Worm (Caenorhabditis elegans) whole organism, mixed stage, embryonic: Measurements from ENCODE around the gene lsm-7.

ENCODE experiments used
- M03D4.4 ChIP-seq: sonication (generic microtip); optimal IDR thresholded peaks from 2 replicates; lab custom pipeline; 2017; ENCODE audit warnings: mild to moderate bottlenecking, missing genetic modification characterization, missing compliant biosample characterization
- bed-3 ChIP-seq: fragments of 200-800 bp; sonication (Bioruptor generic); optimal IDR thresholded peaks from 3 replicates; lab custom pipeline; 2018; ENCODE audit warnings: mild to moderate bottlenecking, missing genetic modification characterization, moderate library complexity, missing compliant biosample characterization
- blmp-1 ChIP-seq: fragments of 150-350 bp; optimal IDR thresholded peaks from 2 replicates; lab custom pipeline; 2014; ENCODE audit warnings: missing biosample characterization, missing genetic modification characterization
- ceh-39 ChIP-seq: fragments of 150-350 bp; optimal IDR thresholded peaks from 2 replicates; lab custom pipeline; 2014; ENCODE audit warnings: missing biosample characterization, missing genetic modification characterization
- ceh-83 ChIP-seq: fragments of 200-800 bp; sonication (Bioruptor generic); optimal IDR thresholded peaks from 2 replicates; lab custom pipeline; 2018; ENCODE audit warnings: mild to moderate bottlenecking, missing genetic modification characterization, missing compliant biosample characterization
- ces-1 ChIP-seq: fragments of 150-350 bp; optimal IDR thresholded peaks from 2 replicates; lab custom pipeline; 2014; ENCODE audit warnings: missing biosample characterization, missing genetic modification reagents, missing genetic modification characterization
- cnd-1 ChIP-seq: fragments of 200-800 bp; sonication (Bioruptor generic); optimal IDR thresholded peaks from 2 replicates; lab custom pipeline; 2018; ENCODE audit warnings: mild to moderate bottlenecking, missing genetic modification characterization, missing compliant biosample characterization
- drap-1 ChIP-seq: fragments of 200-800 bp; sonication (Bioruptor generic); optimal IDR thresholded peaks from 3 replicates; lab custom pipeline; 2018; ENCODE audit warnings: mild to moderate bottlenecking, missing genetic modification characterization, missing compliant biosample characterization
- elt-1 ChIP-seq: sonication (generic microtip); optimal IDR thresholded peaks from 2 replicates; lab custom pipeline; 2017; ENCODE audit warnings: missing genetic modification characterization, mild to moderate bottlenecking, missing compliant biosample characterization, antibody characterized with exemption, moderate library complexity, borderline replicate concordance; ENCODE audit not compliant: insufficient read depth
- elt-3 ChIP-seq: fragments of 150-350 bp; optimal IDR thresholded peaks from 2 replicates; lab custom pipeline; 2014; ENCODE audit warnings: missing biosample characterization, missing genetic modification characterization
- flh-1 ChIP-seq: fragments of 200-800 bp; sonication (Bioruptor generic); optimal IDR thresholded peaks from 2 replicates; lab custom pipeline; 2018; ENCODE audit warnings: mild to moderate bottlenecking, missing genetic modification characterization, moderate library complexity, missing compliant biosample characterization
- ham-2 ChIP-seq: fragments of 200-800 bp; sonication (Bioruptor generic); optimal IDR thresholded peaks from 2 replicates; lab custom pipeline; 2018; ENCODE audit warnings: mild to moderate bottlenecking, missing genetic modification characterization, missing compliant biosample characterization
- hlh-1 ChIP-seq: fragments of 150-350 bp; optimal IDR thresholded peaks from 2 replicates; lab custom pipeline; 2014; ENCODE audit warnings: missing biosample characterization, missing genetic modification reagents, missing genetic modification characterization
- lin-13 ChIP-seq: fragments of 150-350 bp; optimal IDR thresholded peaks from 2 replicates; lab custom pipeline; 2014; ENCODE audit warnings: missing biosample characterization, missing genetic modification characterization
- lin-32 ChIP-seq: fragments of 200-800 bp; sonication (Bioruptor generic); optimal IDR thresholded peaks from 2 replicates; lab custom pipeline; 2018; ENCODE audit warnings: mild to moderate bottlenecking, missing genetic modification characterization, missing compliant biosample characterization
- lsy-2 ChIP-seq: fragments of 150-350 bp; optimal IDR thresholded peaks from 2 replicates; lab custom pipeline; 2014; ENCODE audit warnings: missing biosample characterization, missing genetic modification characterization
- mab-5 ChIP-seq: fragments of 150-350 bp; optimal IDR thresholded peaks from 2 replicates; lab custom pipeline; 2014; ENCODE audit warnings: missing biosample characterization, missing genetic modification characterization
- mep-1 ChIP-seq: fragments of 150-350 bp; optimal IDR thresholded peaks from 2 replicates; lab custom pipeline; 2017; ENCODE audit warnings: missing biosample characterization, missing genetic modification reagents, missing genetic modification characterization, inconsistent platforms
- mls-2 ChIP-seq: sonication (generic microtip); optimal IDR thresholded peaks from 2 replicates; lab custom pipeline; 2016; ENCODE audit warnings: mild to moderate bottlenecking, missing genetic modification characterization, moderate library complexity, missing compliant biosample characterization
- nhr-2 ChIP-seq: fragments of 150-350 bp; optimal IDR thresholded peaks from 2 replicates; lab custom pipeline; 2014; ENCODE audit warnings: missing biosample characterization, missing genetic modification characterization
- nhr-237 ChIP-seq: fragments of 150-350 bp; optimal IDR thresholded peaks from 2 replicates; lab custom pipeline; 2014; ENCODE audit warnings: missing biosample characterization, missing genetic modification characterization
- nhr-28 ChIP-seq: fragments of 150-350 bp; optimal IDR thresholded peaks from 2 replicates; lab custom pipeline; 2014; ENCODE audit warnings: missing biosample characterization, missing genetic modification characterization
- nhr-76 ChIP-seq: sonication (generic microtip); optimal IDR thresholded peaks from 2 replicates; lab custom pipeline; 2017; ENCODE audit warnings: missing biosample characterization, missing genetic modification characterization
- pha-4 ChIP-seq: fragments of 150-350 bp; optimal IDR thresholded peaks from 2 replicates; lab custom pipeline; 2018; ENCODE audit warnings: missing biosample characterization, missing genetic modification reagents, missing genetic modification characterization
- sem-2 ChIP-seq: fragments of 200-800 bp; sonication (Bioruptor generic); optimal IDR thresholded peaks from 2 replicates; lab custom pipeline; 2018; ENCODE audit warnings: mild to moderate bottlenecking, missing genetic modification characterization, missing compliant biosample characterization
- sptf-1 ChIP-seq: sonication (generic microtip); optimal IDR thresholded peaks from 2 replicates; lab custom pipeline; 2017; ENCODE audit warnings: mild to moderate bottlenecking, missing genetic modification characterization, moderate library complexity, missing compliant biosample characterization
- tbx-8 ChIP-seq: fragments of 200-800 bp; sonication (Bioruptor generic); optimal IDR thresholded peaks from 2 replicates; lab custom pipeline; 2018; ENCODE audit warnings: mild to moderate bottlenecking, missing genetic modification characterization, moderate library complexity, missing compliant biosample characterization
- unc-120 ChIP-seq: sonication (generic microtip); optimal IDR thresholded peaks from 2 replicates; lab custom pipeline; 2017; ENCODE audit warnings: missing genetic modification characterization, missing compliant biosample characterization; ENCODE audit not compliant: poor library complexity, severe bottlenecking
- unc-39 ChIP-seq: fragments of 150-350 bp; optimal IDR thresholded peaks from 2 replicates; lab custom pipeline; 2014; ENCODE audit warnings: missing biosample characterization, missing genetic modification characterization
- unc-62 ChIP-seq: fragments of 150-350 bp; optimal IDR thresholded peaks from 2 replicates; lab custom pipeline; 2014; ENCODE audit warnings: missing biosample characterization, missing genetic modification reagents, missing genetic modification characterization
- zip-8 ChIP-seq: fragments of 150-350 bp; optimal IDR thresholded peaks from 2 replicates; lab custom pipeline; 2014; ENCODE audit warnings: missing biosample characterization, missing genetic modification characterization
- ztf-11 ChIP-seq: fragments of 150-350 bp; optimal IDR thresholded peaks from 2 replicates; lab custom pipeline; 2014; ENCODE audit warnings: missing biosample characterization, missing genetic modification characterization

The lsm-7 gene

DNA sequence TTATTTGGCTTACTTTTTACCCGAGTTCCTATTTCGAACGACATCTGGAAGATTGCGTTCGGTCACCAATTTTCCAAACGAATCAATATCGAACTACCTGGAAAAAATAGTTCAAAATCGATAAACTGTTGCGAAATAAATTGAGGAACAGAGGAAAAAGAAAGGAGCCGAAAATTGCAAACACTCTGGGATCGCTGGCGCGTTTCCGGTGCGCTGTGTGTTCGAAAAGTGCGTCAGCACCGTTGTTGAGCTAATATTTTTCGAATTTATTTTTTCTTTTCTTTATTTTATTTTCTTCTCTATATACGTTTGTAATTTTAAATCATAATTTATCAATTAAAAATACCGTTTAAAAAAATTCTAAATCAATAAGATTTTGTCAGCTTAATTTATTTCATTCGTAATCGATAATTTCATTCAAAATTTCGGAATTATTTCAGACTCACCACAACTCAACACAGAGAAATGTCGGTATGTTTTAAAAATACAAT, at the start of gene lsm-7, which contains the start of gene dnc-1:
Gene lsm-7, plus strand, starts transcription at position 441 of the 491 bp plus-strand sequence.
Gene dnc-1, minus strand, starts transcription at position 142 of the 491 bp plus-strand sequence.
- no peak for TF ChIP-seq pha-4 (tag; lab: Kevin White, UChicago)
- no peak for TF ChIP-seq blmp-1 (tag; lab: Kevin White, UChicago)
- no peak for TF ChIP-seq nhr-76 (tag; lab: Kevin White, UChicago)
- no peak for TF ChIP-seq hlh-1
- peak; percentile 15 for TF ChIP-seq ceh-39 (tag; lab: Kevin White, UChicago)
- TF ChIP-seq lsy-2 (tag; lab: Kevin White, UChicago) = peak; percentile 71
- TF ChIP-seq unc-120 = peak; percentile 18
- TF ChIP-seq elt-3 (tag; lab: Kevin White, UChicago) = no peak
- TF ChIP-seq nhr-28 = no peak
- TF ChIP-seq sem-2 (GFP tag; lab: Kevin White, UChicago) = no peak
- no peak for TF ChIP-seq M03D4.4
- peak; percentile 24 for TF ChIP-seq mls-2 (tag; lab: Kevin White, UChicago)
- peak; percentile 4 for TF ChIP-seq cnd-1 (tag; lab: Kevin White, UChicago)
- no peak for TF ChIP-seq elt-1 (tag; lab: Kevin White, UChicago)
- TF ChIP-seq mep-1 (tag; lab: Kevin White, UChicago) = peak; percentile 54
- TF ChIP-seq bed-3 = no peak
- no peak for TF ChIP-seq unc-39 (tag; lab: Kevin White, UChicago)
- no peak for TF ChIP-seq nhr-237 (tag; lab: Kevin White, UChicago)
- no peak for TF ChIP-seq lin-32 (GFP tag; lab: Kevin White, UChicago)
- no peak for TF ChIP-seq ztf-11 (tag; lab: Kevin White, UChicago)

DNA sequence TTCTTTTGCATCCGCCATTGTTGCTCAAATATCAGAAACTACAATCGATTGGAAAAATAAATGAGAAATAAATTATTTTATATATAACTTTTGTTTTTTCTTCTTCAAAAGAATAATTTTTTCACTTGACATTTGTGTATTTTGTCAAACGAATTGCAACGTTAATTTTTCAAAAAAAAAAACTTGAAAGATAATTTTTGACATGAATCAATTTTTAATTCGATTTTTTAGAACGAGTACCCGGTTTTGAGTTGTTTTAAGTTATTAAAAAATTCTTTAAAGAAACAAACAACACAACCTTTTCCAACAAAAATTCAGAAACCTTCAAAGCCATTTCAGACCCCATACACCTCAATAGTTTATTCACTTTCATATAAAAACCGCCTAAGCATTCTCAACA, 49.0 kb upstream of the lsm-7 start, which contains the start of gene F13E9.5:
Gene F13E9.5, minus strand, starts transcription at position 101 of the 400 bp plus-strand sequence.
- no peak for TF ChIP-seq pha-4 (tag; lab: Kevin White, UChicago)
- TF ChIP-seq nhr-2 (tag; lab: Kevin White, UChicago) = no peak
- TF ChIP-seq M03D4.4 = no peak
- no peak for TF ChIP-seq ham-2 (GFP tag; lab: Kevin White, UChicago)
- TF ChIP-seq bed-3 = no peak
- TF ChIP-seq nhr-237 (tag; lab: Kevin White, UChicago) = no peak
- TF ChIP-seq lin-13 (tag; lab: Kevin White, UChicago) = no peak
- TF ChIP-seq elt-3 (tag; lab: Kevin White, UChicago) = no peak
- TF ChIP-seq unc-39 (tag; lab: Kevin White, UChicago) = no peak
- TF ChIP-seq unc-120 = no peak
- no peak for TF ChIP-seq tbx-8 (GFP tag; lab: Kevin White, UChicago)
- no peak for TF ChIP-seq cnd-1 (tag; lab: Kevin White, UChicago)
- TF ChIP-seq lin-32 (GFP tag; lab: Kevin White, UChicago) = no peak
- no peak for TF ChIP-seq mab-5 (tag; lab: Kevin White, UChicago)
- no peak for TF ChIP-seq sem-2 (GFP tag; lab: Kevin White, UChicago)
- TF ChIP-seq nhr-28 = no peak
- no peak for TF ChIP-seq drap-1 (GFP tag; lab: Kevin White, UChicago)
- TF ChIP-seq zip-8 (tag; lab: Kevin White, UChicago) = no peak
- TF ChIP-seq ztf-11 (tag; lab: Kevin White, UChicago) = no peak

DNA sequence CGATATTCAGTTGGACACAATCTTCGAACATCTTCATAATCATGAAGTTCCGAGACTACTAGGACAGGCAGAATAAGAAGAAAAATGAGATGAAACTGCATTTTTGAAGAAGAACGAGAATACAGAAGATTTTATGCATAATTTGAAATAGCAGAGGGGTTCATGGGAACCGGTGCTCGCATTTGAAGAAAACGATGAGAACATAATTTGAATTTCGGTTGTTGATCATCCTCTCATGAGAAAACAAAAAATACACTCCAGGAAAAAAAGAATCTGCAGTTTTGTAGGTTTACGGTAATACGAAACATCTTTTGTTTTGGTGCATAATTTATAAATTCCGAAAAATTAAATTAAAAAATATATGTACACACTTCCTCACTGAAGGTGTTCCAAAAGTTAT, 47.4 kb upstream of the lsm-7 start, which contains the start of gene srlf-11:
Gene srlf-11, minus strand, starts transcription at position 101 of the 400 bp plus-strand sequence.
- no peak for TF ChIP-seq ces-1
- TF ChIP-seq tbx-8 (GFP tag; lab: Kevin White, UChicago) = no peak
- no peak for TF ChIP-seq mab-5 (tag; lab: Kevin White, UChicago)
- no peak for TF ChIP-seq blmp-1 (tag; lab: Kevin White, UChicago)
- TF ChIP-seq mls-2 (tag; lab: Kevin White, UChicago) = no peak
- TF ChIP-seq bed-3 = no peak
- TF ChIP-seq unc-39 (tag; lab: Kevin White, UChicago) = no peak
- no peak for TF ChIP-seq pha-4 (tag; lab: Kevin White, UChicago)
- TF ChIP-seq lin-13 (tag; lab: Kevin White, UChicago) = no peak
- TF ChIP-seq lsy-2 (tag; lab: Kevin White, UChicago) = no peak
- no peak for TF ChIP-seq flh-1 (GFP tag; lab: Kevin White, UChicago)
- TF ChIP-seq sptf-1 (tag; lab: Kevin White, UChicago) = no peak
- no peak for TF ChIP-seq ceh-83 (GFP tag; lab: Kevin White, UChicago)
- TF ChIP-seq, all 35 proteins: peak for 0

DNA sequence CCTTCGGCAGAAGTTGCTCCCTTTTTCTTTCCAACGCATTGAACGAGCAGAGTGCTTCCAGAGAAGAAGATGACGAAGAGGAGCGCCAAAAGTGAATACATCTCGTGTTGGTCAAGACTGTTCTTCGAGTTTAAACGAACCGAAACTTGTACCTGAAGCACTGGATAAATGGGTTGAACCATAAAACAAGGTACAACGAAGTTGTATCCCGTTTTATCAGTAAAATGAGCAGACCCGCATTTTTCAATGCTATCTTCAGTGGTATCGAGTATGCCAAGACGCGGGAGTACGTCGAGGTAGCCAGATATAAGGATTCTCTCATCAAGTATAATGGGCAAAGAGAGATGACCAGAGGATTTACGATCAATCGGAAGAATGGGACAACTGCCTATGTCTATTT, 46.0 kb upstream of the lsm-7 start, which contains the start of gene F13E9.16:
Gene F13E9.16, minus strand, starts transcription at position 101 of the 400 bp plus-strand sequence.
- no peak for TF ChIP-seq lin-32 (GFP tag; lab: Kevin White, UChicago)
- no peak for TF ChIP-seq nhr-237 (tag; lab: Kevin White, UChicago)
- TF ChIP-seq lin-13 (tag; lab: Kevin White, UChicago) = no peak
- TF ChIP-seq pha-4 (tag; lab: Kevin White, UChicago) = no peak
- no peak for TF ChIP-seq nhr-2 (tag; lab: Kevin White, UChicago)
- no peak for TF ChIP-seq unc-62
- TF ChIP-seq mab-5 (tag; lab: Kevin White, UChicago) = no peak
- TF ChIP-seq ham-2 (GFP tag; lab: Kevin White, UChicago) = no peak
- no peak for TF ChIP-seq flh-1 (GFP tag; lab: Kevin White, UChicago)
